Worm (Caenorhabditis elegans): ENCODE data around the gene C32D5.7.

C32D5.7 gene

ce11 chrII:6339948-6340347 lies at the start of gene C32D5.7:
C32D5.7 (minus strand) TSS chrII:6340048.
- no peak for TF ChIP-seq M03D4.4 (tag; optimal IDR thresholded peaks at IDR 0.05)
- no peak for TF ChIP-seq lin-32 (GFP tag; optimal IDR thresholded peaks at IDR 0.05)
- no peak for TF ChIP-seq nhr-2 (tag; optimal IDR thresholded peaks at IDR 0.05)
- TF ChIP-seq tbx-8 (GFP tag; optimal IDR thresholded peaks at IDR 0.05): no peak
- no peak for TF ChIP-seq pha-4 (tag; optimal IDR thresholded peaks at IDR 0.05)
- no peak for TF ChIP-seq cnd-1 (tag; optimal IDR thresholded peaks at IDR 0.05)
- TF ChIP-seq sptf-1 (tag; optimal IDR thresholded peaks at IDR 0.05): no peak
- no peak for TF ChIP-seq ceh-39 (tag; optimal IDR thresholded peaks at IDR 0.05)
- TF ChIP-seq mab-5 (tag; optimal IDR thresholded peaks at IDR 0.05): no peak
- TF ChIP-seq ces-1 (GFP tag; optimal IDR thresholded peaks at IDR 0.05): no peak

- TF ChIP-seq lin-32 (GFP tag; optimal IDR thresholded peaks at IDR 0.05) (no peak), ham-2 (GFP tag; optimal IDR thresholded peaks at IDR 0.05) (no peak), elt-1 (tag; optimal IDR thresholded peaks at IDR 0.05; ENCODE audit: borderline replicate concordance, insufficient read depth) (no peak), mep-1 (tag; optimal IDR thresholded peaks at IDR 0.05) (no peak), blmp-1 (tag; optimal IDR thresholded peaks at IDR 0.05) (no peak), zip-8 (tag; optimal IDR thresholded peaks at IDR 0.05) (no peak), ceh-83 (GFP tag; optimal IDR thresholded peaks at IDR 0.05) (no peak), nhr-12 (tag; optimal IDR thresholded peaks at IDR 0.05) (no peak), nhr-2 (tag; optimal IDR thresholded peaks at IDR 0.05) (no peak), snpc-4 (tag; optimal IDR thresholded peaks at IDR 0.05) (no peak), pha-4 (tag; optimal IDR thresholded peaks at IDR 0.05) (no peak), elt-3 (tag; optimal IDR thresholded peaks at IDR 0.05) (no peak), M03D4.4 (tag; optimal IDR thresholded peaks at IDR 0.05) (no peak), drap-1 (GFP tag; optimal IDR thresholded peaks at IDR 0.05) (no peak)
Observed at ce11 chrII:6387937-6388336, 48.1 kb upstream of the C32D5.7 start, which contains the start of gene F58F12.2. F58F12.2 (minus strand) TSS chrII:6388037.

ce11 chrII:6386467-6386866 lies 46.6 kb upstream of the C32D5.7 start, which contains the start of gene F58F12.4:
F58F12.4 (plus strand) TSS chrII:6386767.
- TF ChIP-seq mab-5 (tag; optimal IDR thresholded peaks at IDR 0.05) (no peak), ztf-11 (tag; optimal IDR thresholded peaks at IDR 0.05) (no peak), mep-1 (tag; optimal IDR thresholded peaks at IDR 0.05) (no peak), tbx-8 (GFP tag; optimal IDR thresholded peaks at IDR 0.05) (no peak), ham-2 (GFP tag; optimal IDR thresholded peaks at IDR 0.05) (no peak), unc-39 (tag; optimal IDR thresholded peaks at IDR 0.05) (no peak), elt-3 (tag; optimal IDR thresholded peaks at IDR 0.05) (no peak), mls-2 (tag; optimal IDR thresholded peaks at IDR 0.05) (no peak), M03D4.4 (tag; optimal IDR thresholded peaks at IDR 0.05) (no peak), lsy-2 (tag; optimal IDR thresholded peaks at IDR 0.05) (no peak), nhr-28 (tag; optimal IDR thresholded peaks at IDR 0.05) (no peak), pha-4 (tag; optimal IDR thresholded peaks at IDR 0.05) (no peak), nhr-76 (tag; optimal IDR thresholded peaks at IDR 0.05) (no peak), elt-1 (tag; optimal IDR thresholded peaks at IDR 0.05; ENCODE audit: borderline replicate concordance, insufficient read depth) (no peak), nhr-237 (tag; optimal IDR thresholded peaks at IDR 0.05) (no peak), zip-8 (tag; optimal IDR thresholded peaks at IDR 0.05) (no peak)

- TF ChIP-seq lin-13 (tag; optimal IDR thresholded peaks at IDR 0.05): peak; percentile 38
- TF ChIP-seq cnd-1 (tag; optimal IDR thresholded peaks at IDR 0.05): no peak
- peak; percentile 66 for TF ChIP-seq mep-1 (tag; optimal IDR thresholded peaks at IDR 0.05)
- TF ChIP-seq pha-4 (tag; optimal IDR thresholded peaks at IDR 0.05): no peak
- peak; percentile 43 for TF ChIP-seq nhr-237 (tag; optimal IDR thresholded peaks at IDR 0.05)
- TF ChIP-seq unc-120 (tag; optimal IDR thresholded peaks at IDR 0.05; ENCODE audit: poor library complexity, severe bottlenecking): no peak
- peak; percentile 12 for TF ChIP-seq sptf-1 (tag; optimal IDR thresholded peaks at IDR 0.05)
- TF ChIP-seq ces-1 (GFP tag; optimal IDR thresholded peaks at IDR 0.05): peak; percentile 22
- no peak for TF ChIP-seq sem-2 (GFP tag; optimal IDR thresholded peaks at IDR 0.05)
- TF ChIP-seq snpc-4 (tag; optimal IDR thresholded peaks at IDR 0.05): no peak
- peak; percentile 47 for TF ChIP-seq lsy-2 (tag; optimal IDR thresholded peaks at IDR 0.05)
- TF ChIP-seq mls-2 (tag; optimal IDR thresholded peaks at IDR 0.05): no peak
- TF ChIP-seq nhr-28 (tag; optimal IDR thresholded peaks at IDR 0.05): no peak
- no peak for TF ChIP-seq ceh-83 (GFP tag; optimal IDR thresholded peaks at IDR 0.05)
Observed at ce11 chrII:6383183-6383695, 43.4 kb upstream of the C32D5.7 start, which contains the start of gene F58F12.1. F58F12.1 (plus strand) TSS chrII:6383645.

- TF ChIP-seq mls-2 (tag; optimal IDR thresholded peaks at IDR 0.05) (no peak), nhr-76 (tag; optimal IDR thresholded peaks at IDR 0.05) (no peak)
Observed at ce11 chrII:6380866-6381265, 41.0 kb upstream of the C32D5.7 start, which contains the start of gene F58F12.12. F58F12.12 (plus strand) TSS chrII:6381166.
